Worm (Caenorhabditis elegans): ENCODE results near the gene C06H5.12.
A peak's percentile ranks its signal among the peaks of the same experiment; 100 is the strongest.
"Not testable (repeated sequence)": the region's sequence is repeated elsewhere in the genome, so short reads cannot be mapped to it uniquely, and the experiment has no call there.

The C06H5.12 gene

ce11 chrV:17894485-17894884 lies at the start of gene C06H5.12:
Gene C06H5.12 (plus strand): TSS chrV:17894785.
- TF ChIP-seq K12H6.12 (tag; optimal IDR thresholded peaks at IDR 0.05); ets-4 (GFP tag; optimal IDR thresholded peaks at IDR 0.05); chd-7 (tag; optimal IDR thresholded peaks at IDR 0.05): not testable (repeated sequence)

- TF ChIP-seq madf-3 (GFP tag; IDR thresholded peaks at IDR 0.05) (peak; percentile 58; the same call in 1 of the 2 replicates), ztf-28 (GFP tag; IDR thresholded peaks at IDR 0.05) (no peak), ama-1 (optimal IDR thresholded peaks at IDR 0.05) (no peak), ama-1 (GFP tag; optimal IDR thresholded peaks at IDR 0.05) (peak in 1 of 2 experiments; percentile 40), attf-6 (GFP tag; IDR thresholded peaks at IDR 0.05) (peak; percentile 65; the same call in 1 of the 2 replicates), Y79H2A.3 (GFP tag; conservative IDR thresholded peaks at IDR 0.05) (0 out of 2 replicates have a peak, but pooled peaks have one; percentile 25), F39B2.1 (GFP tag; IDR thresholded peaks at IDR 0.05) (0 out of 2 replicates have a peak, but pooled peaks have one; percentile 25), mes-4 (tag; optimal IDR thresholded peaks at IDR 0.05) (no peak), rec-8 (tag; optimal IDR thresholded peaks at IDR 0.05) (no peak), mcd-1 (GFP tag; IDR thresholded peaks at IDR 0.05) (peak; percentile 58), hmg-1.2 (GFP tag; IDR thresholded peaks at IDR 0.05) (peak; percentile 30), let-607 (tag; optimal IDR thresholded peaks at IDR 0.05) (no peak), snpc-3.4 (tag; optimal IDR thresholded peaks at IDR 0.05) (peak; percentile 53), gei-17 (GFP tag; optimal IDR thresholded peaks at IDR 0.05) (no peak), tbp1 (GFP tag; optimal IDR thresholded peaks at IDR 0.05) (peak; percentile 27), D2030.7 (GFP tag; IDR thresholded peaks at IDR 0.05) (peak; percentile 53; the same call in 1 of the 2 replicates), F33H1.4 (GFP tag; IDR thresholded peaks at IDR 0.05) (peak; percentile 6; the same call in 1 of the 2 replicates), ekl-4 (GFP tag; IDR thresholded peaks at IDR 0.05) (0 out of 2 replicates have a peak, but pooled peaks have one; percentile 58), lin-54 (GFP tag; optimal IDR thresholded peaks at IDR 0.05) (peak; percentile 34), hsf-1 (GFP tag; IDR thresholded peaks at IDR 0.05) (0 out of 2 replicates have a peak, but pooled peaks have one; percentile 44), lsl-1 (GFP tag; optimal IDR thresholded peaks at IDR 0.05) (peak; percentile 23), ceh-58 (GFP tag; IDR thresholded peaks at IDR 0.05) (no peak), rpc-1 (optimal IDR thresholded peaks at IDR 0.05) (peak; percentile 9), rpc-1 (tag; optimal IDR thresholded peaks at IDR 0.05) (peak; percentile 63), nfya-1 (tag; optimal IDR thresholded peaks at IDR 0.05; ENCODE audit: borderline replicate concordance, insufficient read depth) (no peak), cebp-2 (GFP tag; IDR thresholded peaks at IDR 0.05) (0 out of 2 replicates have a peak, but pooled peaks have one; percentile 20), lin-26 (GFP tag; IDR thresholded peaks at IDR 0.05) (peak; percentile 36; the same call in 1 of the 2 replicates), dox-1 (GFP tag; IDR thresholded peaks at IDR 0.05) (peak; percentile 41; the same call in 1 of the 2 replicates), pbrm-1 (GFP tag; IDR thresholded peaks at IDR 0.05) (0 out of 2 replicates have a peak, but pooled peaks have one; percentile 39), him-1 (tag; optimal IDR thresholded peaks at IDR 0.05) (no peak), atf-7 (tag; optimal IDR thresholded peaks at IDR 0.05) (peak; percentile 68), hlh-12 (tag; optimal IDR thresholded peaks at IDR 0.05) (no peak), B0336.3 (GFP tag; IDR thresholded peaks at IDR 0.05) (0 out of 2 replicates have a peak, but pooled peaks have one; percentile 36), lir-1 (GFP tag; conservative IDR thresholded peaks at IDR 0.05) (no peak)
Observed at ce11 chrV:17845370-17845967, 49.1 kb upstream of the C06H5.12 start.

Measured in whole organism, young adult.